Fruit fly (Drosophila melanogaster): ENCODE results near the gene Ugt307A1.

- TF ChIP-seq Sry-β (GFP tag; optimal IDR thresholded peaks at IDR 0.05) (no peak), pan (optimal IDR thresholded peaks at IDR 0.05) (no peak), pan (GFP tag; optimal IDR thresholded peaks at IDR 0.05 in 1 of 2, IDR thresholded peaks at IDR 0.05 in 1 of 2) (peak in 1 of 2 experiments; percentile 33), stwl (tag; optimal IDR thresholded peaks at IDR 0.05) (peak; percentile 80), CG15011 (GFP tag; optimal IDR thresholded peaks at IDR 0.05) (no peak), CG34422 (GFP tag; IDR thresholded peaks at IDR 0.05) (peak; percentile 87; the same call in 2 of the 3 replicates), sc (optimal IDR thresholded peaks at IDR 0.05) (no peak), sc (GFP tag; optimal IDR thresholded peaks at IDR 0.05) (no peak), nerfin-1 (tag; optimal IDR thresholded peaks at IDR 0.05) (peak; percentile 97), Dfd (GFP tag; optimal IDR thresholded peaks at IDR 0.05) (no peak), CG12219 (GFP tag; optimal IDR thresholded peaks at IDR 0.05) (no peak), sr (GFP tag; IDR thresholded peaks at IDR 0.05) (no peak)
Measured at dm6 chr2L:7056189-7056926, 11.4 kb upstream of the Ugt307A1 start, which contains the start of gene Mnn1.
